Worm (Caenorhabditis elegans): ENCODE results near the gene srm-5.

srm-5 gene

ce11 chrV:14354258-14354877, 19.4 kb downstream of the srm-5 start, which contains the start of gene Y49A3A.3 (continued):
- TF ChIP-seq let-607 (tag; optimal IDR thresholded peaks at IDR 0.05) (peak; percentile 61 to 71), unc-130 (GFP tag; optimal IDR thresholded peaks at IDR 0.05) (no peak), nfya-2 (GFP tag; IDR thresholded peaks at IDR 0.05) (0 out of 2 replicates have a peak, but pooled peaks have one; percentile 22), zim-3 (tag; optimal IDR thresholded peaks at IDR 0.05) (peak; percentile 73), cebp-1 (GFP tag; IDR thresholded peaks at IDR 0.05) (no peak), cebp-1 (tag; optimal IDR thresholded peaks at IDR 0.05) (peak; percentile 70), F10E7.11 (tag; optimal IDR thresholded peaks at IDR 0.05) (peak; percentile 48), lin-35 (GFP tag; optimal IDR thresholded peaks at IDR 0.05) (peak in 1 of 3 experiments; percentile 23), hrde-1 (tag; optimal IDR thresholded peaks at IDR 0.05; ENCODE audit: borderline replicate concordance) (peak; percentile 63), T26A5.8 (tag; optimal IDR thresholded peaks at IDR 0.05) (no peak), ztf-3 (GFP tag; optimal IDR thresholded peaks at IDR 0.05) (peak; percentile 72), hlh-12 (tag; optimal IDR thresholded peaks at IDR 0.05) (no peak), snpc-1.1 (tag; optimal IDR thresholded peaks at IDR 0.05; ENCODE audit: insufficient read depth) (peak; percentile 15), tbx-9 (tag; optimal IDR thresholded peaks at IDR 0.05; ENCODE audit: borderline replicate concordance) (no peak), dox-1 (GFP tag; IDR thresholded peaks at IDR 0.05) (peak; percentile 34; the same call in 1 of the 2 replicates), bed-2 (GFP tag; IDR thresholded peaks at IDR 0.05) (no peak), ekl-4 (GFP tag; IDR thresholded peaks at IDR 0.05) (peak; percentile 90), lin-40 (tag; optimal IDR thresholded peaks at IDR 0.05) (peak; percentile 82), pbrm-1 (GFP tag; IDR thresholded peaks at IDR 0.05) (peak; percentile 76), K11D2.4 (GFP tag; IDR thresholded peaks at IDR 0.05) (peak; percentile 59; the same call in 1 of the 2 replicates), ztf-22 (GFP tag; optimal IDR thresholded peaks at IDR 0.05) (peak; percentile 16), ceh-27 (GFP tag; optimal IDR thresholded peaks at IDR 0.05) (no peak), lir-1 (GFP tag; conservative IDR thresholded peaks at IDR 0.05) (no peak), cebp-2 (GFP tag; IDR thresholded peaks at IDR 0.05) (0 out of 2 replicates have a peak, but pooled peaks have one; percentile 60), aptf-2 (GFP tag; conservative IDR thresholded peaks at IDR 0.05) (no peak), F55B11.4 (tag; optimal IDR thresholded peaks at IDR 0.05; ENCODE audit: borderline replicate concordance, insufficient read depth) (no peak), pha-4 (tag; optimal IDR thresholded peaks at IDR 0.05) (no peak), F23B12.7 (tag; optimal IDR thresholded peaks at IDR 0.05; ENCODE audit: insufficient read depth) (no peak), snpc-1.3 (tag; optimal IDR thresholded peaks at IDR 0.05; ENCODE audit: insufficient read depth) (no peak), ama-1 (optimal IDR thresholded peaks at IDR 0.05) (peak; percentile 76), ama-1 (GFP tag; optimal IDR thresholded peaks at IDR 0.05) (peak in 1 of 2 experiments; percentile 80), C06A6.2 (GFP tag; conservative IDR thresholded peaks at IDR 0.05) (0 out of 2 replicates have a peak, but pooled peaks have one; percentile 13), F57C9.4 (tag; optimal IDR thresholded peaks at IDR 0.05) (peak; percentile 60), F52B5.7 (tag; optimal IDR thresholded peaks at IDR 0.05) (peak; percentile 87), Y79H2A.3 (GFP tag; conservative IDR thresholded peaks at IDR 0.05) (no peak; the same call in 1 of the 2 replicates), xnd-1 (tag; optimal IDR thresholded peaks at IDR 0.05) (no peak), gei-17 (GFP tag; optimal IDR thresholded peaks at IDR 0.05) (peak; percentile 24), Y67H2A.10 (GFP tag; conservative IDR thresholded peaks at IDR 0.05) (no peak), C17E4.6 (GFP tag; IDR thresholded peaks at IDR 0.05) (no peak), ZK185.1 (tag; optimal IDR thresholded peaks at IDR 0.05; ENCODE audit: poor library complexity, severe bottlenecking) (peak; percentile 56), let-526 (GFP tag; IDR thresholded peaks at IDR 0.05) (no peak), ceh-79 (tag; optimal IDR thresholded peaks at IDR 0.05) (peak; percentile 89), B0261.1 (tag; optimal IDR thresholded peaks at IDR 0.05) (no peak), Y53F4B.3 (GFP tag; IDR thresholded peaks at IDR 0.05) (no peak), F49E8.2 (tag; optimal IDR thresholded peaks at IDR 0.05; ENCODE audit: insufficient read depth) (no peak), snpc-3.4 (tag; optimal IDR thresholded peaks at IDR 0.05) (no peak)
